Worm (Caenorhabditis elegans) whole organism, L3 larva: Measurements from ENCODE around the gene F10E9.3.

Experiments
- R02D3.7 ChIP-seq: fragments of 150-350 bp; optimal IDR thresholded peaks from 2 replicates; lab custom pipeline; 2014; ENCODE audit warnings: missing biosample characterization, missing genetic modification characterization
- ZK546.5 ChIP-seq: sonication (generic microtip); optimal IDR thresholded peaks from 2 replicates; lab custom pipeline; 2017; ENCODE audit warnings: missing biosample characterization, missing genetic modification characterization
- aly-2 ChIP-seq: fragments of 150-350 bp; optimal IDR thresholded peaks from 2 replicates; lab custom pipeline; 2014; ENCODE audit warnings: missing biosample characterization, missing genetic modification characterization
- ama-1 ChIP-seq: fragments of 150-350 bp; optimal IDR thresholded peaks from 2 replicates; lab custom pipeline; 2018
- ceh-16 ChIP-seq: sonication (generic microtip); optimal IDR thresholded peaks from 2 replicates; lab custom pipeline; 2017; ENCODE audit warnings: missing biosample characterization, missing genetic modification characterization
- ceh-28 ChIP-seq: fragments of 150-350 bp; optimal IDR thresholded peaks from 2 replicates; lab custom pipeline; 2014; ENCODE audit warnings: missing biosample characterization, missing genetic modification reagents, missing genetic modification characterization
- ceh-82 ChIP-seq: fragments of 150-350 bp; optimal IDR thresholded peaks from 2 replicates; lab custom pipeline; 2014; ENCODE audit warnings: missing biosample characterization, missing genetic modification characterization
- ceh-9 ChIP-seq: sonication (generic microtip); optimal IDR thresholded peaks from 2 replicates; lab custom pipeline; 2018; ENCODE audit warnings: missing biosample characterization, missing genetic modification characterization
- egl-27 ChIP-seq: sonication (generic microtip); optimal IDR thresholded peaks from 4 replicates; lab custom pipeline; 2017; ENCODE audit warnings: missing biosample characterization, missing genetic modification reagents, missing genetic modification characterization
- egl-5 ChIP-seq: fragments of 150-350 bp; optimal IDR thresholded peaks from 2 replicates; lab custom pipeline; 2017; ENCODE audit warnings: missing biosample characterization, missing genetic modification reagents, missing genetic modification characterization, inconsistent platforms
- elt-1 ChIP-seq: fragments of 150-350 bp; optimal IDR thresholded peaks from 2 replicates; lab custom pipeline; 2014; ENCODE audit warnings: missing biosample characterization, missing genetic modification characterization
- elt-2 ChIP-seq: sonication (generic microtip); optimal IDR thresholded peaks from 2 replicates; lab custom pipeline; 2016; ENCODE audit warnings: missing genetic modification reagents, mild to moderate bottlenecking, missing genetic modification characterization, missing compliant biosample characterization
- elt-3 ChIP-seq, 3 experiments: fragments of 150-350 bp in 1 of 3; sonication (generic microtip) in 2 of 3; optimal IDR thresholded peaks; 2 replicates in 2 of 3; 4 replicates in 1 of 3; lab custom pipeline; 2014 to 2017; ENCODE audit warnings: missing biosample characterization in 3 of 3, missing genetic modification characterization in 3 of 3
- eor-1 ChIP-seq, 2 experiments: fragments of 150-350 bp; optimal IDR thresholded peaks; 2 replicates each; lab custom pipeline; 2014 to 2018; ENCODE audit warnings: missing biosample characterization in 2 of 2, missing genetic modification characterization in 2 of 2
- fkh-10 ChIP-seq: sonication (generic microtip); optimal IDR thresholded peaks from 2 replicates; lab custom pipeline; 2017; ENCODE audit warnings: missing biosample characterization, missing genetic modification reagents, missing genetic modification characterization
- hmg-11 ChIP-seq: sonication (generic microtip); optimal IDR thresholded peaks from 2 replicates; lab custom pipeline; 2016; ENCODE audit warnings: missing genetic modification characterization, missing compliant biosample characterization
- jun-1 ChIP-seq: fragments of 150-350 bp; optimal IDR thresholded peaks from 2 replicates; lab custom pipeline; 2014; ENCODE audit warnings: missing biosample characterization, missing genetic modification reagents, missing genetic modification characterization
- lin-15B ChIP-seq: fragments of 150-350 bp; optimal IDR thresholded peaks from 2 replicates; lab custom pipeline; 2014; ENCODE audit warnings: missing biosample characterization, missing genetic modification characterization
- lin-39 ChIP-seq: fragments of 150-350 bp; optimal IDR thresholded peaks from 2 replicates; lab custom pipeline; 2018; ENCODE audit warnings: missing biosample characterization, missing genetic modification reagents, missing genetic modification characterization
- lsy-12 ChIP-seq: sonication (generic microtip); optimal IDR thresholded peaks from 2 replicates; lab custom pipeline; 2016; ENCODE audit warnings: mild to moderate bottlenecking, missing genetic modification characterization, missing compliant biosample characterization
- mml-1 ChIP-seq: fragments of 150-350 bp; sonication (generic microtip); optimal IDR thresholded peaks from 3 replicates; lab custom pipeline; 2014; ENCODE audit warnings: missing biosample characterization, missing genetic modification characterization
- nfya-1 ChIP-seq: sonication (generic microtip); optimal IDR thresholded peaks from 2 replicates; lab custom pipeline; 2017; ENCODE audit warnings: missing genetic modification characterization, mild to moderate bottlenecking, missing compliant biosample characterization, antibody characterized with exemption, moderate library complexity; ENCODE audit not compliant: insufficient read depth
- nhr-11 ChIP-seq: fragments of 150-350 bp; optimal IDR thresholded peaks from 2 replicates; lab custom pipeline; 2014; ENCODE audit warnings: missing biosample characterization, missing genetic modification characterization
- nhr-23 ChIP-seq: fragments of 150-350 bp; optimal IDR thresholded peaks from 2 replicates; lab custom pipeline; 2014; ENCODE audit warnings: missing biosample characterization, missing genetic modification reagents, missing genetic modification characterization
- nhr-237 ChIP-seq: fragments of 150-350 bp; optimal IDR thresholded peaks from 2 replicates; lab custom pipeline; 2014; ENCODE audit warnings: missing biosample characterization, missing genetic modification characterization
- nhr-25 ChIP-seq: sonication (generic microtip); optimal IDR thresholded peaks from 2 replicates; lab custom pipeline; 2017; ENCODE audit warnings: missing biosample characterization, missing genetic modification characterization
- nhr-43 ChIP-seq: sonication (generic microtip); optimal IDR thresholded peaks from 2 replicates; lab custom pipeline; 2016; ENCODE audit warnings: mild to moderate bottlenecking, missing genetic modification characterization, missing compliant biosample characterization; ENCODE audit not compliant: poor library complexity, severe bottlenecking
- nhr-67 ChIP-seq: fragments of 150-350 bp; optimal IDR thresholded peaks from 2 replicates; lab custom pipeline; 2014; ENCODE audit warnings: missing biosample characterization, missing genetic modification characterization
- nhr-76 ChIP-seq: fragments of 150-350 bp; sonication (generic microtip); optimal IDR thresholded peaks from 5 replicates; lab custom pipeline; 2014; ENCODE audit warnings: missing biosample characterization, missing genetic modification characterization
- pha-4 ChIP-seq: fragments of 150-350 bp; optimal IDR thresholded peaks from 2 replicates; lab custom pipeline; 2014; ENCODE audit warnings: missing biosample characterization, missing genetic modification reagents, missing genetic modification characterization
- pqm-1 ChIP-seq: fragments of 150-350 bp; optimal IDR thresholded peaks from 2 replicates; lab custom pipeline; 2017; ENCODE audit warnings: missing biosample characterization, missing genetic modification characterization, inconsistent platforms
- skn-1 ChIP-seq: fragments of 150-350 bp; optimal IDR thresholded peaks from 2 replicates; lab custom pipeline; 2014; ENCODE audit warnings: missing biosample characterization, missing genetic modification characterization
- snpc-4 ChIP-seq: fragments of 150-350 bp; optimal IDR thresholded peaks from 2 replicates; lab custom pipeline; 2014; ENCODE audit warnings: missing biosample characterization, missing genetic modification characterization
- zag-1 ChIP-seq: fragments of 150-350 bp; optimal IDR thresholded peaks from 2 replicates; lab custom pipeline; 2014; ENCODE audit warnings: missing biosample characterization, missing genetic modification characterization
- ztf-11 ChIP-seq: fragments of 150-350 bp; optimal IDR thresholded peaks from 2 replicates; lab custom pipeline; 2014; ENCODE audit warnings: missing biosample characterization, missing genetic modification characterization
- ztf-4 ChIP-seq: fragments of 150-350 bp; optimal IDR thresholded peaks from 2 replicates; lab custom pipeline; 2014; ENCODE audit warnings: missing biosample characterization, missing genetic modification characterization

F10E9.3 gene

ce11 chrIII:8358213-8358672, 47.4 kb downstream of the F10E9.3 start, which contains the start of the genes R05D3.8 and rfp-1:
TSS of gene R05D3.8 (minus strand) at chrIII:8358327.
TSS of gene rfp-1 (plus strand) at chrIII:8358622.
- TF ChIP-seq nhr-67 (tag; lab: Kevin White, UChicago): no peak
- TF ChIP-seq lin-39 (tag; lab: Kevin White, UChicago): peak; percentile 92
- peak; percentile 97 for TF ChIP-seq pha-4 (tag; lab: Kevin White, UChicago)
- TF ChIP-seq nhr-11: peak; percentile 20
- TF ChIP-seq pqm-1 (tag; lab: Kevin White, UChicago): peak; percentile 53
- no peak for TF ChIP-seq ztf-4 (tag; lab: Kevin White, UChicago)
- TF ChIP-seq R02D3.7 (tag; lab: Kevin White, UChicago): peak; percentile 99
- TF ChIP-seq ceh-9 (tag; lab: Kevin White, UChicago): no peak
- TF ChIP-seq eor-1 (tag; optimal IDR thresholded peaks at IDR 0.05; lab: Kevin White, UChicago): no peak
- peak; percentile 56 for TF ChIP-seq hmg-11 (tag; lab: Kevin White, UChicago)
- TF ChIP-seq nfya-1 (tag; lab: Kevin White, UChicago): peak; percentile 96
- peak; percentile 27 for TF ChIP-seq ama-1 (lab: Kevin White, UChicago)
- TF ChIP-seq egl-5: peak; percentile 99
- TF ChIP-seq elt-2 (tag; lab: Kevin White, UChicago): peak; percentile 56
- peak; percentile 53 for TF ChIP-seq lsy-12 (tag; lab: Kevin White, UChicago)
- peak in 1 of 3 experiments; percentile 26 for TF ChIP-seq elt-3 (tag; optimal IDR thresholded peaks at IDR 0.05; lab: Kevin White, UChicago)
- peak; percentile 47 for TF ChIP-seq ceh-28 (tag; lab: Kevin White, UChicago)
- TF ChIP-seq aly-2: no peak
- no peak for TF ChIP-seq mml-1
- peak; percentile 85 for TF ChIP-seq nhr-23 (tag; lab: Kevin White, UChicago)
- peak; percentile 62 for TF ChIP-seq nhr-43 (tag; lab: Kevin White, UChicago)
- no peak for TF ChIP-seq nhr-237 (tag; lab: Kevin White, UChicago)
- peak; percentile 85 for TF ChIP-seq skn-1
- peak; percentile 98 for TF ChIP-seq lin-15B (tag; lab: Kevin White, UChicago)
- TF ChIP-seq egl-27 (tag; lab: Kevin White, UChicago): peak; percentile 30
- TF ChIP-seq nhr-76 (tag; lab: Kevin White, UChicago): no peak
- no peak for TF ChIP-seq zag-1 (tag; lab: Kevin White, UChicago)
- no peak for TF ChIP-seq ceh-16 (tag; lab: Kevin White, UChicago)
- peak; percentile 39 for TF ChIP-seq snpc-4 (tag; lab: Kevin White, UChicago)
- TF ChIP-seq ZK546.5: no peak
- TF ChIP-seq ztf-11 (tag; lab: Kevin White, UChicago): no peak
- peak; percentile 60 for TF ChIP-seq nhr-25 (tag; lab: Kevin White, UChicago)
- TF ChIP-seq ceh-82: no peak
- TF ChIP-seq elt-1: no peak
- TF ChIP-seq jun-1 (tag; lab: Kevin White, UChicago): peak; percentile 16
- peak; percentile 58 for TF ChIP-seq fkh-10 (GFP tag; lab: Kevin White, UChicago)
